Worm (Caenorhabditis elegans) whole organism, early embryonic: ENCODE results near the gene F22H10.2.
A peak's percentile ranks its signal among the peaks of the same experiment; 100 is the strongest.

Source experiments
- B0310.2 ChIP-seq: sonication (generic microtip); optimal IDR thresholded peaks from 2 replicates; lab custom pipeline; 2016; ENCODE audit warnings: mild to moderate bottlenecking, missing genetic modification characterization, missing compliant biosample characterization
- F13C5.2 ChIP-seq: sonication (generic microtip); optimal IDR thresholded peaks from 2 replicates; lab custom pipeline; 2017; ENCODE audit warnings: mild to moderate bottlenecking, missing genetic modification characterization, inconsistent platforms, missing compliant biosample characterization
- aly-1 ChIP-seq: sonication (generic microtip); optimal IDR thresholded peaks from 2 replicates; lab custom pipeline; 2016; ENCODE audit warnings: missing genetic modification characterization, missing compliant biosample characterization
- ama-1 ChIP-seq: fragments of 150-350 bp; optimal IDR thresholded peaks from 2 replicates; lab custom pipeline; 2014
- ceh-13 ChIP-seq: fragments of 200-800 bp; sonication (Bioruptor generic); optimal IDR thresholded peaks from 2 replicates; lab custom pipeline; 2018; ENCODE audit warnings: mild to moderate bottlenecking, missing genetic modification characterization, missing compliant biosample characterization
- ceh-36 ChIP-seq: sonication (generic microtip); optimal IDR thresholded peaks from 2 replicates; lab custom pipeline; 2016; ENCODE audit warnings: missing genetic modification characterization, inconsistent platforms, missing compliant biosample characterization
- ets-7 ChIP-seq: sonication (generic microtip); optimal IDR thresholded peaks from 2 replicates; lab custom pipeline; 2016; ENCODE audit warnings: missing genotype, missing genetic modification characterization, missing compliant biosample characterization
- flt-1 ChIP-seq: fragments of 200-800 bp; sonication (Bioruptor generic); IDR thresholded peaks from 2 replicates; pipeline ENCODE4 v1.3.6; 2022; ENCODE audit warnings: missing genetic modification characterization, missing compliant biosample characterization
- hmbx-1 ChIP-seq: sonication (generic microtip); optimal IDR thresholded peaks from 2 replicates; lab custom pipeline; 2016; ENCODE audit warnings: mild to moderate bottlenecking, missing genetic modification characterization, missing compliant biosample characterization
- hmg-4 ChIP-seq: fragments of 200-800 bp; sonication (Bioruptor generic); optimal IDR thresholded peaks from 2 replicates; lab custom pipeline; 2018; ENCODE audit warnings: mild to moderate bottlenecking, missing genetic modification characterization, missing compliant biosample characterization
- hnd-1 ChIP-seq: sonication (generic microtip); optimal IDR thresholded peaks from 2 replicates; lab custom pipeline; 2016; ENCODE audit warnings: missing genetic modification characterization, missing compliant biosample characterization
- pes-1 ChIP-seq: fragments of 200-800 bp; sonication (Bioruptor generic); IDR thresholded peaks from 2 replicates; pipeline ENCODE4 v1.3.6; 2022; ENCODE audit warnings: missing genetic modification reagents, missing genetic modification characterization, missing compliant biosample characterization
- scrt-1 ChIP-seq: fragments of 200-800 bp; sonication (Bioruptor generic); IDR thresholded peaks from 2 replicates; pipeline ENCODE4 v1.3.6; 2022; ENCODE audit warnings: missing genetic modification characterization, missing compliant biosample characterization
- sea-1 ChIP-seq: fragments of 200-800 bp; sonication (Bioruptor generic); conservative IDR thresholded peaks from 2 replicates; pipeline ENCODE4 v1.3.6; 2022; ENCODE audit warnings: missing genetic modification characterization, missing compliant biosample characterization
- tbx-11 ChIP-seq: fragments of 200-800 bp; sonication (Bioruptor generic); IDR thresholded peaks from 2 replicates; pipeline ENCODE4 v1.3.6; 2022; ENCODE audit warnings: missing genetic modification characterization, missing compliant biosample characterization
- tbx-37 ChIP-seq: fragments of 200-800 bp; sonication (Bioruptor generic); conservative IDR thresholded peaks from 2 replicates; pipeline ENCODE4 v1.3.6; 2022; ENCODE audit warnings: missing genetic modification reagents, missing genetic modification characterization, missing compliant biosample characterization
- tra-4 ChIP-seq: sonication (generic microtip); optimal IDR thresholded peaks from 2 replicates; lab custom pipeline; 2017; ENCODE audit warnings: missing genetic modification characterization, missing compliant biosample characterization

Gene F22H10.2

DNA sequence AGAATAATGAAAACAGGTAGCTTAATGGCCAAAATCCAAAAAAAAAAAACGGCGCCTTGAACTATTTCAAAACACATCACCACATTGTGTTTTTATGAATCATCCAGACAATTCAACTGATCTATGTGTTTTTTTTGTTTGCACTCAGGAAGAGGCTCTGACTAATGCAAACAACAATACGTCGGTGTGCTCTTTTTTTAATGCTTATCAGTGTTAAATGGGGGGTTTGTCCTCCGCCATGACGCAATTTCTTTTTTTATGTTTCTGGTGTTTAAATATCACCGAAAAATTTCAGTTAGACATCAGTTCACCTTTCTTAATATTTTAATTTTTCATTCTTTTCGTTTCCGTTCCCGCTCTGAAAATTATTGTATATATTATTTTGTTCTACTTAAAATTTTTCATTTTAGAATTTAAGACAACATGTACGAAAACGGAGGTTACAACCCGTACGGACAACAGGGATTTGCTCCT, at the start of gene F22H10.2:
Gene F22H10.2, plus strand, starts transcription at position 424 of the 474 bp plus-strand sequence.
- no peak for TF ChIP-seq hmbx-1
- no peak for TF ChIP-seq ets-7 (tag; lab: Kevin White, UChicago)
- no peak for TF ChIP-seq hnd-1 (tag; lab: Kevin White, UChicago)
- no peak for TF ChIP-seq tbx-11
- TF ChIP-seq ceh-36, result no peak
- no peak for TF ChIP-seq tra-4 (tag; lab: Kevin White, UChicago)
- TF ChIP-seq sea-1 (GFP tag; lab: Robert Waterston, UW), result no peak
- no peak for TF ChIP-seq B0310.2 (tag; lab: Kevin White, UChicago)
- TF ChIP-seq F13C5.2 (tag; lab: Kevin White, UChicago), result no peak
- TF ChIP-seq scrt-1 (GFP tag; lab: Robert Waterston, UW), result no peak
- no peak for TF ChIP-seq pes-1
- no peak for TF ChIP-seq ama-1 (lab: Kevin White, UChicago)
- TF ChIP-seq aly-1 (tag; lab: Kevin White, UChicago), result no peak
- no peak for TF ChIP-seq ceh-13 (GFP tag; lab: Kevin White, UChicago)
- no peak for TF ChIP-seq tbx-37

DNA sequence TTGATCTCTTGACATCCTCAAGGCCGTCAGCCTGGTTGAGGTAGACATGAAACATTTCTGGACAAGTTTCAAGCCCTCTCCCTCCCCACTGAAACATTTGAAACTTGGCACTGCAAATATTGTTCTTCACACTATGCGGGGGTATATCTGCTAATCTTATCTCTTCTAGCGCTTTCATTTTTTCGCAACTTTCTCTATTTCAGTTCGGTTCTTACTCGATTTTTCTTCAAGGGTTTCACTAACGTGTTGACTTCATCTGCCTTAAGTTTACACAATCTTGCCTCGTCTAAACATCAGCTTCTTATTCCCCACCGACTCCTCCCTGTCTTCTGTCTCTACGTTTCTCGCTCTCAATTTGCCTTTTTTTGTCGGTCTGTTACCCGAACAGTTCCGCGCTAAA, 49.6 kb upstream of the F22H10.2 start:
- TF ChIP-seq hmbx-1 (no peak), ama-1 (lab: Kevin White, UChicago) (no peak), F13C5.2 (tag; lab: Kevin White, UChicago) (no peak), tbx-37 (no peak)

- TF ChIP-seq hmg-4 (GFP tag; lab: Kevin White, UChicago) (no peak), F13C5.2 (tag; lab: Kevin White, UChicago) (no peak), ama-1 (lab: Kevin White, UChicago) (no peak)
These were observed 47.5 kb upstream of the F22H10.2 start for ce11 chrX:16631847-16632246.

DNA sequence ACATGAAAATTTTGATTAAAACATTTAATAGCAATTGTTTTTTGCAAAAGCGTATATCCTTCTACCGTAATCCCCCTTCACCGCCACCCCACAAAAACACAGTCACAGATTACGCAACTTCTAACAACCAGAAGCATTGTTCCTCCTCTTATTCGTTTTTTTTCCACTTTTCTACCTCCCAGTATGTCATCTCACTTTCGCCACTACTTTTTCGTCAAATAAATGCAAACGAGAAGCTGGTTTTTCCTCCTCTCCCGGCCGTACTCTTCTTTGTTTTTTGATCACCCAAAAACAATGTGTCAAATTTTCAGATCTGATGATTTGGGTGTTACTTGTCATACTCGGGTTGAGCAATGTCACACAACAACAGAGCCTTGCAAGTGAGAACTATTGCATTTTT, 46.3 kb upstream of the F22H10.2 start, which contains the start of gene C06G1.1:
Gene C06G1.1, plus strand, starts transcription at position 301 of the 400 bp plus-strand sequence.
- TF ChIP-seq hmg-4 (GFP tag; lab: Kevin White, UChicago) (no peak), B0310.2 (tag; lab: Kevin White, UChicago) (no peak), ets-7 (tag; lab: Kevin White, UChicago) (no peak), hmbx-1 (no peak)

DNA sequence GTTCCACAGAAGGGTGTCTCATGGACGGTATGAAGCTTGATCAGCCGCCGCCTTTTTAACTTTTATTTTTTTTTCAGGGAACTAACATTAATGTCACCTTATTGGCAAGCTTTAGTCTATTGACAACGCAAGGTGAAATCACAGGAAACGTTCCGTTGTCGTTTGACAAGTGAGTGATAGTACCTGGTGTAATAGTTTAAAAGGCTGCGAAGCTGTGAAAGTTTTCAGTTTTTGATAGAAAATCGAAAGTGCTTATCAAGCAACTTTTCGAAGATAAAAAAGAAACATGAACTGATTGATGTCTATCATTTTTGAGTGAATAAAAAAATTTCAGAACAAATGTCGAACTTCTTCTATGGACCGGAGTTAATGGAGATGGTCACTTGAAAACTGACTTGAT, 45.2 kb upstream of the F22H10.2 start:
- no peak for TF ChIP-seq pes-1
- no peak for TF ChIP-seq F13C5.2 (tag; lab: Kevin White, UChicago)

DNA sequence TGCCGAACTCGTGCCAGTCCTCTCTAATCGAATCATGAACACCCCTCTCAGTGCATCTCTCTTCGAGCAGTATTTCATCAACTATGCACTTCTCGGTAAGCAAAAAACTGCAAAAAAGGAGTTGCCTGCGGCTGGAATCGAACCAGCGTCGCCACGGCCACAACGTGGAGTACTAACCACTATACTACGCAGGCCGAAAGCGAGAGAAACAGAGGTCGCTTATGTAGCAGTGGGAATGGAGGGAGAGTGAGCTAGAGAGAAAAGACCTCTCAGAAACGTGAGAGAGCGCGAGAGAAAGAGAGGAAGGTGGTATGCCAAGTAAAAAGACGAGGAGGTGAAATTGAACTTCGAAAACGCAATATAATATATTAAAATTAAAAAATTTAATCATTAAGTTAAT, 44.6 kb upstream of the F22H10.2 start:
- peak; percentile 86 for TF ChIP-seq B0310.2 (tag; lab: Kevin White, UChicago)
- TF ChIP-seq ceh-13 (GFP tag; lab: Kevin White, UChicago), result peak; percentile 92
- peak; percentile 95 for TF ChIP-seq ceh-36
- peak; percentile 96 for TF ChIP-seq tbx-37
- TF ChIP-seq tra-4 (tag; lab: Kevin White, UChicago), result peak; percentile 77
- TF ChIP-seq F13C5.2 (tag; lab: Kevin White, UChicago), result peak; percentile 97
- peak; percentile 92 for TF ChIP-seq hnd-1 (tag; lab: Kevin White, UChicago)
- TF ChIP-seq tbx-11, result peak; percentile 96
- no peak for TF ChIP-seq ama-1 (lab: Kevin White, UChicago)
- TF ChIP-seq aly-1 (tag; lab: Kevin White, UChicago), result peak; percentile 95
- TF ChIP-seq sea-1 (GFP tag; lab: Robert Waterston, UW), result peak; percentile 97
- peak; percentile 96 for TF ChIP-seq flt-1 (GFP tag; lab: Robert Waterston, UW)
- TF ChIP-seq scrt-1 (GFP tag; lab: Robert Waterston, UW), result peak; percentile 96
- peak; percentile 97 for TF ChIP-seq pes-1
- peak; percentile 98 for TF ChIP-seq hmg-4 (GFP tag; lab: Kevin White, UChicago)
- TF ChIP-seq hmbx-1, result peak; percentile 83
- TF ChIP-seq ets-7 (tag; lab: Kevin White, UChicago), result peak; percentile 80

DNA sequence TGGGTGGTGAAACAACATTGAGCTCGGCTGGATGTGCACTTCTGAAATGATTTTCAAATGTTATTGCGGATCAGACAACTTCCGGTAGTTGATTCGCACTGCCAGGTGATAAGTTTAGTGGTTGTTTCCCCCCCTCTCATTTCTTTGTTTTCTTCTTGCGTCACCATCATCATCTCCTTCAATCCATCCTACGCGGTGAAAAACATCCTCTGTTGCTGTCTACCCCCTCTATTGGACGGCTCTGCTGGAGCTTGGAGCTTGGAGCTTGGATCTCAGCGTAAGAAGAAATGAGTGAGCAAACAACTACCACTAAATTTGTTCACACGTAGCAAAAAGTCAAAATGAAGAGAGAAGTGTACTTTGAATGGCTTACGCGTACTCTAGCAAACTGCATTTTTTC, 37.7 kb upstream of the F22H10.2 start:
- TF ChIP-seq tbx-11, result no peak

- no peak for TF ChIP-seq F13C5.2 (tag; lab: Kevin White, UChicago)
- no peak for TF ChIP-seq ceh-36
- TF ChIP-seq aly-1 (tag; lab: Kevin White, UChicago), result no peak
- no peak for TF ChIP-seq B0310.2 (tag; lab: Kevin White, UChicago)
- no peak for TF ChIP-seq ceh-13 (GFP tag; lab: Kevin White, UChicago)
- TF ChIP-seq flt-1 (GFP tag; lab: Robert Waterston, UW), result no peak
- TF ChIP-seq tbx-11, result no peak
- no peak for TF ChIP-seq hnd-1 (tag; lab: Kevin White, UChicago)
These were observed 36.1 kb upstream of the F22H10.2 start for ce11 chrX:16643246-16643645.

DNA sequence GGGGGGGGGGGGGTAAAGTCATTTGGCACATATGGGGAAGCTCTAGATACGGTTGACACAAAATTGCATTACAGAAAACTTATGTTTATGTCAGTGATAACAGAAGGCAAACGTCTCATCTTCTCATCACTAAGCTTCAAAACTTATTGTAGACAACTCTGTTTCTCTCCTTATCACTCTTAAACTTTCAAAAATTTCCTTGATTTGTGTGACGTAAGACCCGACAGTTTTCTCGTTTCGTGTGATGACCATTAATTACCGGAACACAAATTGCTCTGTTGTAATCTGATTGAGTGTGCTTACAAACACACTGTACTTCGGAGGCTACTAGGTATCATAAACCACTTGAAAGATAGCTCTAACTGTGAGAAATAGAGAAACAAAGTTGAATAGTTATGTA, 34.5 kb upstream of the F22H10.2 start:
- TF ChIP-seq F13C5.2 (tag; lab: Kevin White, UChicago), result no peak
- no peak for TF ChIP-seq tbx-11
- TF ChIP-seq B0310.2 (tag; lab: Kevin White, UChicago), result no peak
- TF ChIP-seq scrt-1 (GFP tag; lab: Robert Waterston, UW), result no peak
- no peak for TF ChIP-seq hmbx-1
- TF ChIP-seq sea-1 (GFP tag; lab: Robert Waterston, UW), result no peak
- no peak for TF ChIP-seq tra-4 (tag; lab: Kevin White, UChicago)
- TF ChIP-seq hmg-4 (GFP tag; lab: Kevin White, UChicago), result no peak
- no peak for TF ChIP-seq aly-1 (tag; lab: Kevin White, UChicago)
- TF ChIP-seq ama-1 (lab: Kevin White, UChicago), result no peak
- TF ChIP-seq ets-7 (tag; lab: Kevin White, UChicago), result no peak
- no peak for TF ChIP-seq tbx-37
